Fruit fly (Drosophila melanogaster) whole organism, embryonic: ENCODE data around the gene CG7484.
A peak's percentile ranks its signal among the peaks of the same experiment; 100 is the strongest.

Source experiments
- B-H1 ChIP-seq: fragments of 200-800 bp; sonication (Bioruptor generic); IDR thresholded peaks from 3 replicates; pipeline ENCODE4 v1.3.6; 2022; ENCODE audit warnings: missing biosample characterization, missing genetic modification characterization
- BEAF-32 ChIP-seq: fragments of 200-800 bp; sonication (Bioruptor generic); optimal IDR thresholded peaks from 3 replicates; lab custom pipeline; 2017; ENCODE audit warnings: missing biosample characterization, missing genetic modification characterization, mild to moderate bottlenecking, moderate library complexity, missing genetic modification reagents
- Bdp1 ChIP-seq: fragments of 200-800 bp; sonication (Bioruptor generic); optimal IDR thresholded peaks from 3 replicates; lab custom pipeline; 2016; ENCODE audit warnings: missing biosample characterization, missing genetic modification characterization
- Bgb ChIP-seq: fragments of 200-800 bp; sonication (Bioruptor generic); IDR thresholded peaks from 2 replicates; pipeline ENCODE4 v1.3.6; 2022; ENCODE audit warnings: missing biosample characterization, missing genetic modification characterization; ENCODE audit not compliant: partially characterized antibody
- CG10321 ChIP-seq: fragments of 200-800 bp; sonication (Bioruptor generic); IDR thresholded peaks from 2 replicates; pipeline ENCODE4 v1.3.6; 2022; ENCODE audit warnings: missing biosample characterization, missing genetic modification characterization
- CG10431 ChIP-seq: fragments of 200-800 bp; sonication (Bioruptor generic); optimal IDR thresholded peaks from 3 replicates; lab custom pipeline; 2018; ENCODE audit warnings: missing biosample characterization, mild to moderate bottlenecking, missing genetic modification characterization
- CG11085 ChIP-seq: fragments of 200-800 bp; sonication (Bioruptor generic); IDR thresholded peaks from 2 replicates; pipeline ENCODE4 v1.3.6; 2022; ENCODE audit warnings: missing biosample characterization, missing genetic modification characterization
- CG12104 ChIP-seq: fragments of 200-800 bp; sonication (Bioruptor generic); optimal IDR thresholded peaks from 3 replicates; lab custom pipeline; 2016; ENCODE audit warnings: missing biosample characterization, missing genetic modification characterization
- CG13424 ChIP-seq: fragments of 200-800 bp; sonication (Bioruptor generic); optimal IDR thresholded peaks from 2 replicates; lab custom pipeline; 2019; ENCODE audit warnings: missing biosample characterization, mild to moderate bottlenecking, missing genetic modification characterization, moderate library complexity
- CG15011 ChIP-seq: fragments of 200-800 bp; sonication (Bioruptor generic); optimal IDR thresholded peaks from 3 replicates; lab custom pipeline; 2018; ENCODE audit warnings: missing biosample characterization, mild to moderate bottlenecking, missing genetic modification characterization
- CG2875 ChIP-seq: fragments of 200-800 bp; sonication (Bioruptor generic); optimal IDR thresholded peaks from 2 replicates; lab custom pipeline; 2017; ENCODE audit warnings: missing biosample characterization, mild to moderate bottlenecking, missing genetic modification characterization, missing genetic modification reagents
- CG2889 ChIP-seq: fragments of 200-800 bp; sonication (Bioruptor generic); IDR thresholded peaks from 3 replicates; pipeline ENCODE4 v1.3.6; 2022; ENCODE audit warnings: missing biosample characterization, missing genetic modification characterization
- CG31224 ChIP-seq: fragments of 200-800 bp; sonication (Bioruptor generic); IDR thresholded peaks from 2 replicates; pipeline ENCODE4 v1.3.6; 2022; ENCODE audit warnings: missing biosample characterization, missing genetic modification characterization
- CG3847 ChIP-seq: fragments of 200-800 bp; sonication (Bioruptor generic); IDR thresholded peaks from 2 replicates; pipeline ENCODE4 v1.3.6; 2022; ENCODE audit warnings: missing biosample characterization, missing genetic modification characterization
- CG4854 ChIP-seq: fragments of 200-800 bp; sonication (Bioruptor generic); optimal IDR thresholded peaks from 2 replicates; lab custom pipeline; 2016; ENCODE audit warnings: missing biosample characterization, missing genetic modification characterization, inconsistent platforms
- CG6854 ChIP-seq: fragments of 200-800 bp; sonication (Bioruptor generic); optimal IDR thresholded peaks from 3 replicates; lab custom pipeline; 2017; ENCODE audit warnings: missing biosample characterization, mild to moderate bottlenecking, missing genetic modification characterization
- CG7372 ChIP-seq: fragments of 200-800 bp; sonication (Bioruptor generic); IDR thresholded peaks from 2 replicates; pipeline ENCODE4 v1.3.6; 2022; ENCODE audit warnings: missing biosample characterization, missing genetic modification characterization
- CG8089 ChIP-seq: fragments of 200-800 bp; sonication (Bioruptor generic); optimal IDR thresholded peaks from 3 replicates; lab custom pipeline; 2016; ENCODE audit warnings: missing biosample characterization, missing genetic modification characterization
- CG8281 ChIP-seq: fragments of 200-800 bp; sonication (Bioruptor generic); optimal IDR thresholded peaks from 2 replicates; lab custom pipeline; 2018; ENCODE audit warnings: missing biosample characterization, mild to moderate bottlenecking, missing genetic modification characterization, moderate library complexity
- CG8388 ChIP-seq: fragments of 200-800 bp; sonication (Bioruptor generic); optimal IDR thresholded peaks from 2 replicates; lab custom pipeline; 2019; ENCODE audit warnings: missing biosample characterization, mild to moderate bottlenecking, missing genetic modification characterization, moderate library complexity
- CG8478 ChIP-seq: fragments of >200 bp; optimal IDR thresholded peaks from 2 replicates; lab custom pipeline; 2018
- ERR ChIP-seq: fragments of 200-800 bp; sonication (Bioruptor generic); optimal IDR thresholded peaks from 2 replicates; lab custom pipeline; 2016; ENCODE audit warnings: missing biosample characterization, missing genetic modification characterization
- Hr39 ChIP-seq: fragments of >200 bp; optimal IDR thresholded peaks from 2 replicates; lab custom pipeline; 2017
- NFAT ChIP-seq: fragments of 200-800 bp; sonication (Bioruptor generic); IDR thresholded peaks from 2 replicates; pipeline ENCODE4 v1.3.6; 2022; ENCODE audit warnings: missing biosample characterization, missing genetic modification characterization
- Nf-YB ChIP-seq: fragments of 200-800 bp; sonication (Bioruptor generic); optimal IDR thresholded peaks from 3 replicates; lab custom pipeline; 2019; ENCODE audit warnings: missing biosample characterization, mild to moderate bottlenecking, missing genetic modification characterization, moderate library complexity
- Pdp1 ChIP-seq, 2 experiments: fragments of 200-800 bp; sonication (Bioruptor generic); optimal IDR thresholded peaks; 3 replicates each; lab custom pipeline; 2016; ENCODE audit warnings: missing biosample characterization in 2 of 2, missing genetic modification characterization in 2 of 2, mild to moderate bottlenecking in 1 of 2, moderate library complexity in 1 of 2
- Trl ChIP-seq, 3 experiments: fragments of >200 bp in 2 of 3; fragments of 200-800 bp in 1 of 3; sonication (Bioruptor generic) in 1 of 3; optimal IDR thresholded peaks; 2 replicates in 1 of 3; 3 replicates in 2 of 3; lab custom pipeline; 2016 to 2017; ENCODE audit warnings: missing biosample characterization in 1 of 3, missing genetic modification characterization in 1 of 3
- ara ChIP-seq: fragments of 200-800 bp; sonication (Bioruptor generic); IDR thresholded peaks from 2 replicates; pipeline ENCODE4 v1.3.6; 2022; ENCODE audit warnings: missing biosample characterization, missing genetic modification characterization
- ash1 ChIP-seq: fragments of 200-800 bp; sonication (Bioruptor generic); optimal IDR thresholded peaks from 2 replicates; lab custom pipeline; 2018; ENCODE audit warnings: missing biosample characterization, mild to moderate bottlenecking, missing genetic modification characterization
- chif ChIP-seq, 2 experiments: fragments of 200-800 bp; sonication (Bioruptor generic); optimal IDR thresholded peaks; 3 replicates each; lab custom pipeline; 2016; ENCODE audit warnings: missing biosample characterization in 2 of 2, missing genetic modification characterization in 2 of 2
- chm ChIP-seq: fragments of 200-800 bp; sonication (Bioruptor generic); IDR thresholded peaks from 2 replicates; pipeline ENCODE4 v1.3.6; 2022; ENCODE audit warnings: missing biosample characterization, missing genetic modification characterization
- croc ChIP-seq: fragments of 200-800 bp; sonication (Bioruptor generic); conservative IDR thresholded peaks from 3 replicates; pipeline ENCODE4 v1.3.6; 2022; ENCODE audit warnings: missing biosample characterization, missing genetic modification characterization
- dmrt99B ChIP-seq: fragments of 200-800 bp; sonication (Bioruptor generic); optimal IDR thresholded peaks from 2 replicates; lab custom pipeline; 2018; ENCODE audit warnings: missing biosample characterization, mild to moderate bottlenecking, missing genetic modification characterization, moderate library complexity
- eve ChIP-seq, 2 experiments: fragments of >200 bp; optimal IDR thresholded peaks; 2 replicates each; lab custom pipeline; 2017; ENCODE audit warnings: missing biosample characterization in 2 of 2, missing genetic modification characterization in 2 of 2
- jing ChIP-seq: fragments of 200-800 bp; sonication (Bioruptor generic); optimal IDR thresholded peaks from 2 replicates; lab custom pipeline; 2018; ENCODE audit warnings: missing biosample characterization, mild to moderate bottlenecking, missing genetic modification characterization
- lab ChIP-seq: fragments of 200-800 bp; sonication (Bioruptor generic); optimal IDR thresholded peaks from 3 replicates; lab custom pipeline; 2017; ENCODE audit warnings: missing biosample characterization, missing genetic modification characterization, mild to moderate bottlenecking, moderate library complexity, missing genetic modification reagents
- mam ChIP-seq: fragments of 200-800 bp; sonication (Bioruptor generic); optimal IDR thresholded peaks from 3 replicates; lab custom pipeline; 2016; ENCODE audit warnings: missing biosample characterization, missing genetic modification characterization
- ranshi ChIP-seq: fragments of 200-800 bp; sonication (Bioruptor generic); IDR thresholded peaks from 2 replicates; pipeline ENCODE4 v1.3.6; 2022; ENCODE audit warnings: missing biosample characterization, missing genetic modification characterization
- ro ChIP-seq: fragments of 200-800 bp; sonication (Bioruptor generic); IDR thresholded peaks from 2 replicates; pipeline ENCODE4 v1.3.6; 2022; ENCODE audit warnings: missing biosample characterization, missing genetic modification characterization
- schlank ChIP-seq: fragments of 200-800 bp; sonication (Bioruptor generic); optimal IDR thresholded peaks from 2 replicates; lab custom pipeline; 2018; ENCODE audit warnings: missing biosample characterization, mild to moderate bottlenecking, missing genetic modification characterization
- seq ChIP-seq: fragments of 200-800 bp; sonication (Bioruptor generic); IDR thresholded peaks from 2 replicates; pipeline ENCODE4 v1.3.6; 2022; ENCODE audit warnings: missing biosample characterization, missing genetic modification characterization
- sna ChIP-seq: fragments of 200-800 bp; sonication (Bioruptor generic); IDR thresholded peaks from 2 replicates; pipeline ENCODE4 v1.3.6; 2022; ENCODE audit warnings: missing biosample characterization, missing genetic modification characterization; ENCODE audit not compliant: partially characterized antibody
- so ChIP-seq: fragments of 200-800 bp; sonication (Bioruptor generic); IDR thresholded peaks from 3 replicates; pipeline ENCODE4 v1.3.6; 2022; ENCODE audit warnings: missing biosample characterization, missing genetic modification characterization
- sob ChIP-seq: fragments of 200-800 bp; sonication (Bioruptor generic); IDR thresholded peaks from 2 replicates; pipeline ENCODE4 v1.3.6; 2022; ENCODE audit warnings: missing biosample characterization, missing genetic modification characterization
- sr ChIP-seq: fragments of 200-800 bp; sonication (Bioruptor generic); IDR thresholded peaks from 3 replicates; pipeline ENCODE4 v1.3.6; 2022; ENCODE audit warnings: missing biosample characterization, missing genetic modification characterization
- tin ChIP-seq: fragments of 200-800 bp; sonication (Bioruptor generic); optimal IDR thresholded peaks from 3 replicates; lab custom pipeline; 2016; ENCODE audit warnings: missing biosample characterization, missing genetic modification characterization
- tna ChIP-seq: fragments of 200-800 bp; sonication (Bioruptor generic); IDR thresholded peaks from 2 replicates; pipeline ENCODE4 v1.3.6; 2022; ENCODE audit warnings: missing biosample characterization, missing genetic modification characterization; ENCODE audit not compliant: partially characterized antibody
- vvl ChIP-seq: fragments of 200-800 bp; sonication (Bioruptor generic); IDR thresholded peaks from 2 replicates; pipeline ENCODE4 v1.3.6; 2022; ENCODE audit warnings: missing biosample characterization, missing genetic modification characterization
- zfh2 ChIP-seq: fragments of 200-800 bp; sonication (Bioruptor generic); optimal IDR thresholded peaks from 2 replicates; lab custom pipeline; 2016; ENCODE audit warnings: missing biosample characterization, missing genetic modification characterization

Gene CG7484

dm6 chr3L:17658423-17659267, 4.2 kb downstream of the CG7484 start (continued):
- peak; percentile 36 for TF ChIP-seq CG8281
- TF ChIP-seq Trl (optimal IDR thresholded peaks at IDR 0.05; lab: Kevin White, UChicago), result peak; percentile 50 to 72
- TF ChIP-seq Trl (GFP tag; optimal IDR thresholded peaks at IDR 0.05; lab: Kevin White, UChicago), result peak; percentile 91
- peak; percentile 93 for TF ChIP-seq CG11085 (GFP tag; lab: Robert Waterston, UW)
- TF ChIP-seq tna (GFP tag; lab: Robert Waterston, UW), result no peak
- peak; percentile 77 for TF ChIP-seq CG15011 (GFP tag; lab: Kevin White, UChicago)
- peak; percentile 32 for TF ChIP-seq CG10431
- peak in 1 of 2 experiments; percentile 94 for TF ChIP-seq eve (GFP tag; optimal IDR thresholded peaks at IDR 0.05; lab: Kevin White, UChicago)
- TF ChIP-seq ranshi (GFP tag; lab: Robert Waterston, UW), result peak; percentile 92
- TF ChIP-seq CG7372 (GFP tag; lab: Robert Waterston, UW), result peak; percentile 89
- peak; percentile 75 for TF ChIP-seq CG4854 (GFP tag; lab: Kevin White, UChicago)
- TF ChIP-seq CG3847 (GFP tag; lab: Robert Waterston, UW), result peak; percentile 91
- peak; percentile 96 for TF ChIP-seq lab (GFP tag; lab: Kevin White, UChicago)
- peak; percentile 72 for TF ChIP-seq CG6854 (GFP tag; lab: Kevin White, UChicago)
- peak; percentile 70 for TF ChIP-seq jing
- TF ChIP-seq CG8478, result no peak
- peak; percentile 92 for TF ChIP-seq so
- TF ChIP-seq Nf-YB (GFP tag; lab: Kevin White, UChicago), result peak; percentile 62
- TF ChIP-seq BEAF-32 (GFP tag; lab: Kevin White, UChicago), result no peak
- peak; percentile 79 for TF ChIP-seq tin
- TF ChIP-seq B-H1 (GFP tag; lab: Robert Waterston, UW), result peak; percentile 87
- TF ChIP-seq CG2875 (GFP tag; lab: Kevin White, UChicago), result peak; percentile 83
- peak; percentile 97 for TF ChIP-seq zfh2 (GFP tag; lab: Kevin White, UChicago)
- TF ChIP-seq Hr39 (lab: Kevin White, UChicago), result no peak
- peak; percentile 90 for TF ChIP-seq sr (GFP tag; lab: Robert Waterston, UW)
- peak; percentile 92 for TF ChIP-seq CG2889
- TF ChIP-seq chm (GFP tag; lab: Robert Waterston, UW), result peak; percentile 88; the same call in 1 of the 2 replicates
- TF ChIP-seq sna (GFP tag; lab: Robert Waterston, UW), result no peak
- TF ChIP-seq ara, result peak; percentile 89
- TF ChIP-seq Bgb (GFP tag; lab: Robert Waterston, UW), result 0 out of 2 replicates have a peak, but pooled peaks have one; percentile 14
- TF ChIP-seq sob (GFP tag; lab: Robert Waterston, UW), result peak; percentile 95
- peak; percentile 72 for TF ChIP-seq ro (GFP tag; lab: Robert Waterston, UW)
- peak; percentile 92 for TF ChIP-seq ERR
- peak; percentile 85 to 88 for TF ChIP-seq chif (GFP tag; optimal IDR thresholded peaks at IDR 0.05; lab: Kevin White, UChicago)
- peak; percentile 86 for TF ChIP-seq dmrt99B (tag; lab: Kevin White, UChicago)
- TF ChIP-seq Pdp1 (GFP tag; optimal IDR thresholded peaks at IDR 0.05; lab: Kevin White, UChicago), result peak; percentile 92 to 94
- peak; percentile 74 for TF ChIP-seq CG8089
- peak; percentile 92 for TF ChIP-seq schlank (tag; lab: Kevin White, UChicago)
- peak; percentile 62; the same call in 2 of the 3 replicates for TF ChIP-seq croc
- peak; percentile 75 for TF ChIP-seq CG8388 (GFP tag; lab: Kevin White, UChicago)
- TF ChIP-seq ash1 (GFP tag; lab: Kevin White, UChicago), result peak; percentile 89
- peak; percentile 66; the same call in 1 of the 2 replicates for TF ChIP-seq CG10321 (GFP tag; lab: Robert Waterston, UW)
- peak; percentile 27 for TF ChIP-seq CG12104
- peak; percentile 96 for TF ChIP-seq mam
- TF ChIP-seq seq (GFP tag; lab: Robert Waterston, UW), result peak; percentile 89
- peak; percentile 85 for TF ChIP-seq Bdp1 (GFP tag; lab: Kevin White, UChicago)
- peak; percentile 91 for TF ChIP-seq CG31224 (GFP tag; lab: Robert Waterston, UW)
- TF ChIP-seq NFAT, result peak; percentile 97
- TF ChIP-seq vvl (GFP tag; lab: Robert Waterston, UW), result peak; percentile 96
- TF ChIP-seq CG13424 (tag; lab: Kevin White, UChicago), result peak; percentile 69
